Fruit fly (Drosophila melanogaster) whole organism, embryonic: Measurements from ENCODE around the gene Cipc.

ENCODE experiments used
- ATbp ChIP-seq: fragments of 200-800 bp; sonication (Bioruptor generic); optimal IDR thresholded peaks from 2 replicates; lab custom pipeline; 2017; ENCODE audit warnings: missing biosample characterization, mild to moderate bottlenecking, missing genetic modification characterization, missing genetic modification reagents
- Bteb2 ChIP-seq: fragments of 200-800 bp; sonication (Bioruptor generic); optimal IDR thresholded peaks from 2 replicates; lab custom pipeline; 2016; ENCODE audit warnings: missing biosample characterization, missing genetic modification characterization
- CG11504 ChIP-seq: fragments of 200-800 bp; sonication (Bioruptor generic); optimal IDR thresholded peaks from 3 replicates; lab custom pipeline; 2019; ENCODE audit warnings: missing biosample characterization, mild to moderate bottlenecking, missing genetic modification characterization, moderate library complexity
- CG12391 ChIP-seq: fragments of 200-800 bp; sonication (Bioruptor generic); optimal IDR thresholded peaks from 3 replicates; lab custom pipeline; 2018; ENCODE audit warnings: missing biosample characterization, mild to moderate bottlenecking, missing genetic modification characterization, moderate library complexity
- CG13296 ChIP-seq: fragments of 200-800 bp; sonication (Bioruptor generic); optimal IDR thresholded peaks from 3 replicates; lab custom pipeline; 2018; ENCODE audit warnings: missing biosample characterization, mild to moderate bottlenecking, missing genetic modification characterization
- CG13424 ChIP-seq: fragments of 200-800 bp; sonication (Bioruptor generic); optimal IDR thresholded peaks from 2 replicates; lab custom pipeline; 2019; ENCODE audit warnings: missing biosample characterization, mild to moderate bottlenecking, missing genetic modification characterization, moderate library complexity
- CG13775 ChIP-seq: fragments of 200-800 bp; sonication (Bioruptor generic); optimal IDR thresholded peaks from 3 replicates; lab custom pipeline; 2017; ENCODE audit warnings: missing biosample characterization, mild to moderate bottlenecking, missing genetic modification characterization
- CG15514 ChIP-seq: fragments of 200-800 bp; sonication (Bioruptor generic); optimal IDR thresholded peaks from 3 replicates; lab custom pipeline; 2017; ENCODE audit warnings: missing biosample characterization, missing genetic modification characterization, mild to moderate bottlenecking, moderate library complexity, missing genetic modification reagents
- CG17568 ChIP-seq: fragments of 200-800 bp; sonication (Bioruptor generic); optimal IDR thresholded peaks from 2 replicates; lab custom pipeline; 2018; ENCODE audit warnings: missing biosample characterization, mild to moderate bottlenecking, missing genetic modification characterization, moderate library complexity
- CG18599 ChIP-seq: fragments of 200-800 bp; sonication (Bioruptor generic); optimal IDR thresholded peaks from 3 replicates; lab custom pipeline; 2017; ENCODE audit warnings: missing biosample characterization, missing genetic modification characterization, mild to moderate bottlenecking, moderate library complexity, missing genetic modification reagents
- CG18764 ChIP-seq: fragments of 200-800 bp; sonication (Bioruptor generic); optimal IDR thresholded peaks from 3 replicates; lab custom pipeline; 2016; ENCODE audit warnings: missing biosample characterization, missing genetic modification characterization
- CG2120 ChIP-seq: fragments of 200-800 bp; sonication (Bioruptor generic); optimal IDR thresholded peaks from 3 replicates; lab custom pipeline; 2016; ENCODE audit warnings: missing biosample characterization, missing genetic modification characterization
- CG2678 ChIP-seq: fragments of 200-800 bp; sonication (Bioruptor generic); optimal IDR thresholded peaks from 3 replicates; lab custom pipeline; 2019; ENCODE audit warnings: missing biosample characterization, mild to moderate bottlenecking, missing genetic modification characterization, moderate library complexity
- CG2712 ChIP-seq: fragments of 200-800 bp; optimal IDR thresholded peaks from 3 replicates; lab custom pipeline; 2019; ENCODE audit warnings: missing biosample characterization, mild to moderate bottlenecking, missing genetic modification characterization, moderate library complexity
- CG30431 ChIP-seq: fragments of 200-800 bp; sonication (Bioruptor generic); optimal IDR thresholded peaks from 2 replicates; lab custom pipeline; 2017; ENCODE audit warnings: missing biosample characterization, missing genetic modification characterization
- CG3281 ChIP-seq: fragments of 200-800 bp; sonication (Bioruptor generic); optimal IDR thresholded peaks from 3 replicates; lab custom pipeline; 2017; ENCODE audit warnings: missing biosample characterization, mild to moderate bottlenecking, missing genetic modification characterization
- CG4707 ChIP-seq: fragments of 200-800 bp; sonication (Bioruptor generic); optimal IDR thresholded peaks from 2 replicates; lab custom pipeline; 2018; ENCODE audit warnings: missing biosample characterization, mild to moderate bottlenecking, missing genetic modification characterization, moderate library complexity
- CG4730 ChIP-seq: fragments of 200-800 bp; sonication (Bioruptor generic); IDR thresholded peaks from 2 replicates; pipeline ENCODE4 v1.3.6; 2022; ENCODE audit warnings: missing biosample characterization, missing genetic modification characterization
- CG6272 ChIP-seq: fragments of 200-800 bp; sonication (Bioruptor generic); IDR thresholded peaks from 2 replicates; pipeline ENCODE4 v1.3.6; 2022; ENCODE audit warnings: missing biosample characterization, missing genetic modification characterization
- CG7556 ChIP-seq: fragments of 200-800 bp; sonication (Bioruptor generic); optimal IDR thresholded peaks from 2 replicates; lab custom pipeline; 2017; ENCODE audit warnings: missing biosample characterization, mild to moderate bottlenecking, missing genetic modification characterization
- CG7839 ChIP-seq: fragments of 200-800 bp; sonication (Bioruptor generic); optimal IDR thresholded peaks from 3 replicates; lab custom pipeline; 2018; ENCODE audit warnings: missing biosample characterization, mild to moderate bottlenecking, missing genetic modification characterization, moderate library complexity
- CkIIα-i1 ChIP-seq: fragments of 200-800 bp; sonication (Bioruptor generic); IDR thresholded peaks from 2 replicates; pipeline ENCODE4 v1.3.6; 2022; ENCODE audit warnings: missing biosample characterization, missing genetic modification characterization
- CoRest ChIP-seq: fragments of 200-800 bp; sonication (Bioruptor generic); optimal IDR thresholded peaks from 3 replicates; lab custom pipeline; 2018; ENCODE audit warnings: missing biosample characterization, mild to moderate bottlenecking, missing genetic modification characterization, moderate library complexity
- Drgx ChIP-seq: fragments of 200-800 bp; sonication (Bioruptor generic); IDR thresholded peaks from 2 replicates; pipeline ENCODE4 v1.3.6; 2022; ENCODE audit warnings: missing biosample characterization, missing genetic modification characterization
- Ets65A ChIP-seq: fragments of 200-800 bp; sonication (Bioruptor generic); peaks from one replicate; lab custom pipeline; 2016; ENCODE audit warnings: missing biosample characterization, missing genetic modification characterization
- Fer1 ChIP-seq: fragments of 200-800 bp; sonication (Bioruptor generic); optimal IDR thresholded peaks from 2 replicates; lab custom pipeline; 2017; ENCODE audit warnings: missing biosample characterization, mild to moderate bottlenecking, missing genetic modification characterization
- HLH54F ChIP-seq: fragments of 200-800 bp; sonication (Bioruptor generic); optimal IDR thresholded peaks from 3 replicates; lab custom pipeline; 2016; ENCODE audit warnings: missing biosample characterization, missing genetic modification characterization
- Hand ChIP-seq: fragments of 200-800 bp; sonication (Bioruptor generic); optimal IDR thresholded peaks from 2 replicates; lab custom pipeline; 2017; ENCODE audit warnings: mild to moderate bottlenecking, missing biosample characterization, missing genetic modification reagents, missing genetic modification characterization
- Hr51 ChIP-seq, 2 experiments: fragments of 200-800 bp; sonication (Bioruptor generic); optimal IDR thresholded peaks; 2 replicates in 1 of 2; 3 replicates in 1 of 2; lab custom pipeline; 2016 to 2018; ENCODE audit warnings: missing biosample characterization in 2 of 2, missing genetic modification characterization in 2 of 2, mild to moderate bottlenecking in 1 of 2, moderate library complexity in 1 of 2
- Hsf ChIP-seq: fragments of 200-800 bp; sonication (Bioruptor generic); optimal IDR thresholded peaks from 3 replicates; lab custom pipeline; 2016; ENCODE audit warnings: missing biosample characterization, missing genetic modification characterization
- Lhr ChIP-seq: fragments of 200-800 bp; sonication (Bioruptor generic); optimal IDR thresholded peaks from 3 replicates; lab custom pipeline; 2017; ENCODE audit warnings: mild to moderate bottlenecking, missing biosample characterization, missing genetic modification reagents, missing genetic modification characterization
- Meics ChIP-seq: fragments of 200-800 bp; sonication (Bioruptor generic); optimal IDR thresholded peaks from 2 replicates; lab custom pipeline; 2017; ENCODE audit warnings: missing biosample characterization, mild to moderate bottlenecking, missing genetic modification characterization
- Oli ChIP-seq: fragments of 200-800 bp; sonication (Bioruptor generic); optimal IDR thresholded peaks from 2 replicates; lab custom pipeline; 2018; ENCODE audit warnings: missing biosample characterization, mild to moderate bottlenecking, missing genetic modification characterization, moderate library complexity
- Scr ChIP-seq: fragments of 200-800 bp; sonication (Bioruptor generic); IDR thresholded peaks from 2 replicates; pipeline ENCODE4 v1.3.6; 2022; ENCODE audit warnings: missing biosample characterization, missing genetic modification characterization; ENCODE audit not compliant: partially characterized antibody
- Stat92E ChIP-seq, 3 experiments: fragments of >200 bp in 2 of 3; fragments of 200-800 bp in 1 of 3; sonication (Bioruptor generic) in 1 of 3; optimal IDR thresholded peaks; 2 replicates each; lab custom pipeline; 2017 to 2019; ENCODE audit warnings: missing biosample characterization in 3 of 3, missing genetic modification characterization in 3 of 3, mild to moderate bottlenecking in 1 of 3, moderate library complexity in 1 of 3
- dmrt99B ChIP-seq: fragments of 200-800 bp; sonication (Bioruptor generic); optimal IDR thresholded peaks from 2 replicates; lab custom pipeline; 2018; ENCODE audit warnings: missing biosample characterization, mild to moderate bottlenecking, missing genetic modification characterization, moderate library complexity
- gce ChIP-seq: fragments of 200-800 bp; sonication (Bioruptor generic); IDR thresholded peaks from 3 replicates; pipeline ENCODE4 v1.3.6; 2022; ENCODE audit warnings: missing biosample characterization, missing genetic modification characterization
- gem ChIP-seq: fragments of 200-800 bp; sonication (Bioruptor generic); optimal IDR thresholded peaks from 2 replicates; lab custom pipeline; 2019; ENCODE audit warnings: missing biosample characterization, mild to moderate bottlenecking, missing genetic modification characterization, moderate library complexity
- grau ChIP-seq: fragments of 200-800 bp; optimal IDR thresholded peaks from 3 replicates; lab custom pipeline; 2019; ENCODE audit warnings: missing biosample characterization, mild to moderate bottlenecking, missing genetic modification characterization, moderate library complexity
- insv ChIP-seq, 2 experiments: fragments of 200-800 bp; sonication (Bioruptor generic); optimal IDR thresholded peaks; 3 replicates each; lab custom pipeline; 2016 to 2018; ENCODE audit warnings: missing biosample characterization in 2 of 2, missing genetic modification characterization in 2 of 2
- lab ChIP-seq: fragments of 200-800 bp; sonication (Bioruptor generic); optimal IDR thresholded peaks from 3 replicates; lab custom pipeline; 2017; ENCODE audit warnings: missing biosample characterization, missing genetic modification characterization, mild to moderate bottlenecking, moderate library complexity, missing genetic modification reagents
- lmd ChIP-seq: fragments of 200-800 bp; sonication (Bioruptor generic); IDR thresholded peaks from 2 replicates; pipeline ENCODE4 v1.3.6; 2022; ENCODE audit warnings: missing biosample characterization, missing genetic modification characterization
- otp ChIP-seq: fragments of 200-800 bp; sonication (Bioruptor generic); IDR thresholded peaks from 3 replicates; pipeline ENCODE4, ENCODE4 v1.3.6; 2022; ENCODE audit warnings: missing biosample characterization, missing genetic modification characterization
- pfk ChIP-seq: fragments of 200-800 bp; sonication (Bioruptor generic); optimal IDR thresholded peaks from 2 replicates; lab custom pipeline; 2018; ENCODE audit warnings: missing biosample characterization, mild to moderate bottlenecking, missing genetic modification characterization, moderate library complexity
- pnt ChIP-seq: fragments of 200-800 bp; sonication (Bioruptor generic); optimal IDR thresholded peaks from 3 replicates; lab custom pipeline; 2016; ENCODE audit warnings: missing biosample characterization, missing genetic modification characterization
- sens ChIP-seq: fragments of 200-800 bp; sonication (Bioruptor generic); peaks from one replicate; lab custom pipeline; 2016; ENCODE audit warnings: missing biosample characterization, missing genetic modification characterization
- unc-4 ChIP-seq: fragments of 200-800 bp; sonication (Bioruptor generic); IDR thresholded peaks from 2 replicates; pipeline ENCODE4 v1.3.6; 2022; ENCODE audit warnings: missing biosample characterization, missing genetic modification characterization; ENCODE audit not compliant: partially characterized antibody
- zen2 ChIP-seq: fragments of 200-800 bp; sonication (Bioruptor generic); IDR thresholded peaks from 3 replicates; pipeline ENCODE4 v1.3.6; 2022; ENCODE audit warnings: missing biosample characterization, missing genetic modification characterization; ENCODE audit not compliant: partially characterized antibody

Gene Cipc

dm6 chr3R:26121785-26122184, 15.1 kb downstream of the Cipc start (continued):
- TF ChIP-seq unc-4 (GFP tag; lab: Robert Waterston, UW) (no peak), pnt (GFP tag; lab: Kevin White, UChicago) (peak; percentile 32), CG4707 (GFP tag; lab: Kevin White, UChicago) (no peak), CkIIα-i1 (GFP tag; lab: Robert Waterston, UW) (no peak), CG30431 (no peak), Drgx (GFP tag; lab: Robert Waterston, UW) (peak; percentile 82), lmd (peak; percentile 38; the same call in 1 of the 2 replicates), CG18764 (GFP tag; lab: Kevin White, UChicago) (no peak), otp (GFP tag; lab: Robert Waterston, UW) (0 out of 3 replicates have a peak, but pooled peaks have one; percentile 31), CG12391 (tag; lab: Kevin White, UChicago) (peak; percentile 40), Bteb2 (GFP tag; lab: Kevin White, UChicago) (peak; percentile 8), CG4730 (no peak), pfk (GFP tag; lab: Kevin White, UChicago) (no peak), Scr (no peak), CG13775 (GFP tag; lab: Kevin White, UChicago) (no peak), Lhr (GFP tag; lab: Kevin White, UChicago) (no peak), Hsf (GFP tag; lab: Kevin White, UChicago) (peak; percentile 31), zen2 (no peak)
- TF ChIP-seq, all 482 proteins: peak for 132

- TF ChIP-seq Hand (GFP tag; lab: Kevin White, UChicago) (peak; percentile 24), CG2712 (tag; lab: Kevin White, UChicago) (peak; percentile 15), gce (no peak), Hr51 (GFP tag; optimal IDR thresholded peaks at IDR 0.05; lab: Kevin White, UChicago) (peak in 1 of 2 experiments; percentile 41), CG11504 (tag; lab: Kevin White, UChicago) (peak; percentile 52), CG2120 (GFP tag; lab: Kevin White, UChicago) (peak; percentile 0), pfk (GFP tag; lab: Kevin White, UChicago) (no peak), HLH54F (no peak), CG17568 (no peak), CG13424 (peak; percentile 17), CG18599 (peak; percentile 22), Ets65A (peak; percentile 85), CG7556 (GFP tag; lab: Kevin White, UChicago) (peak; percentile 6), grau (tag; lab: Kevin White, UChicago) (peak; percentile 43), CG3281 (GFP tag; lab: Kevin White, UChicago) (peak; percentile 44), sens (GFP tag; lab: Kevin White, UChicago) (peak; percentile 55), lmd (0 out of 2 replicates have a peak, but pooled peaks have one; percentile 18), CG13296 (GFP tag; lab: Kevin White, UChicago) (peak; percentile 39), ATbp (GFP tag; lab: Kevin White, UChicago) (no peak), Meics (peak; percentile 46), CG6272 (GFP tag; lab: Robert Waterston, UW) (no peak), Stat92E (GFP tag; optimal IDR thresholded peaks at IDR 0.05; lab: Kevin White, UChicago) (no peak), CG15514 (GFP tag; lab: Kevin White, UChicago) (peak; percentile 10), CoRest (tag; lab: Kevin White, UChicago) (peak; percentile 27), lab (GFP tag; lab: Kevin White, UChicago) (peak; percentile 48), CG7839 (peak; percentile 46), dmrt99B (tag; lab: Kevin White, UChicago) (peak; percentile 23), Fer1 (GFP tag; lab: Kevin White, UChicago) (peak; percentile 13), insv (GFP tag; optimal IDR thresholded peaks at IDR 0.05; lab: Kevin White, UChicago) (no peak), Oli (tag; lab: Kevin White, UChicago) (peak; percentile 9), gem (peak; percentile 18), CG2678 (tag; lab: Kevin White, UChicago) (peak; percentile 52)
Measured at dm6 chr3R:26122896-26123295, 16.2 kb downstream of the Cipc start.
